Worm (Caenorhabditis elegans) whole organism, L1 larva: ENCODE measurements around the gene srpa-68.

ENCODE experiments used
- aha-1 ChIP-seq: fragments of 150-350 bp; optimal IDR thresholded peaks from 2 replicates; lab custom pipeline; 2014; ENCODE audit warnings: missing biosample characterization, missing genetic modification characterization
- alr-1 ChIP-seq: fragments of 200-800 bp; sonication (Bioruptor generic); optimal IDR thresholded peaks from 2 replicates; lab custom pipeline; 2018; ENCODE audit warnings: borderline replicate concordance, mild to moderate bottlenecking, missing genetic modification characterization, missing compliant biosample characterization
- aly-2 ChIP-seq: fragments of 150-350 bp; optimal IDR thresholded peaks from 2 replicates; lab custom pipeline; 2014; ENCODE audit warnings: missing biosample characterization, missing genetic modification characterization
- ama-1 ChIP-seq: fragments of 150-350 bp; optimal IDR thresholded peaks from 2 replicates; lab custom pipeline; 2014
- ceh-8 ChIP-seq: fragments of 200-800 bp; sonication (Bioruptor generic); optimal IDR thresholded peaks from 2 replicates; lab custom pipeline; 2018; ENCODE audit warnings: mild to moderate bottlenecking, missing genetic modification characterization, moderate library complexity, missing compliant biosample characterization
- ceh-82 ChIP-seq, 3 experiments: fragments of 150-350 bp in 1 of 3; sonication (generic microtip) in 2 of 3; optimal IDR thresholded peaks; 2 replicates each; lab custom pipeline; 2014 to 2017; ENCODE audit warnings: missing biosample characterization in 3 of 3, missing genetic modification characterization in 3 of 3
- ceh-88 ChIP-seq: fragments of 200-800 bp; sonication (Bioruptor generic); IDR thresholded peaks from 2 replicates; pipeline ENCODE4 v1.3.6; 2022; ENCODE audit warnings: missing genetic modification characterization, missing compliant biosample characterization
- ces-1 ChIP-seq: fragments of 150-350 bp; optimal IDR thresholded peaks from 2 replicates; lab custom pipeline; 2014; ENCODE audit warnings: missing biosample characterization, missing genetic modification reagents, missing genetic modification characterization
- dsc-1 ChIP-seq: sonication (generic microtip); optimal IDR thresholded peaks from 2 replicates; lab custom pipeline; 2016; ENCODE audit warnings: mild to moderate bottlenecking, missing genetic modification characterization, missing compliant biosample characterization
- efl-1 ChIP-seq, 4 experiments: fragments of 150-350 bp; optimal IDR thresholded peaks in 3 of 4; peaks in 1 of 4; 1 replicate in 1 of 4; 2 replicates in 3 of 4; lab custom pipeline; 2014; ENCODE audit warnings: missing biosample characterization in 2 of 4, missing genetic modification characterization in 2 of 4, missing genetic modification reagents in 2 of 4
- elt-2 ChIP-seq: sonication (generic microtip); optimal IDR thresholded peaks from 2 replicates; lab custom pipeline; 2016; ENCODE audit warnings: missing genetic modification characterization, mild to moderate bottlenecking, inconsistent platforms, missing compliant biosample characterization, missing genetic modification reagents
- elt-3 ChIP-seq, 6 experiments: fragments of 150-350 bp in 1 of 6; sonication (generic microtip); optimal IDR thresholded peaks; 2 replicates each; lab custom pipeline; 2017 to 2018; ENCODE audit warnings: missing biosample characterization in 6 of 6, missing genetic modification characterization in 6 of 6, inconsistent platforms in 1 of 6
- fkh-10 ChIP-seq: sonication (generic microtip); optimal IDR thresholded peaks from 2 replicates; lab custom pipeline; 2017; ENCODE audit warnings: missing biosample characterization, missing genetic modification reagents, missing genetic modification characterization
- fos-1 ChIP-seq: fragments of 150-350 bp; optimal IDR thresholded peaks from 2 replicates; lab custom pipeline; 2014; ENCODE audit warnings: missing biosample characterization, missing genetic modification characterization
- grh-1 ChIP-seq: fragments of 200-800 bp; sonication (Bioruptor generic); IDR thresholded peaks from 2 replicates; pipeline ENCODE4 v1.3.6; 2022; ENCODE audit warnings: missing genetic modification reagents, missing genetic modification characterization, missing compliant biosample characterization
- hpl-2 ChIP-seq: fragments of 150-350 bp; optimal IDR thresholded peaks from 2 replicates; lab custom pipeline; 2014; ENCODE audit warnings: missing biosample characterization, missing genetic modification reagents, missing genetic modification characterization
- irx-1 ChIP-seq: sonication (generic microtip); optimal IDR thresholded peaks from 2 replicates; lab custom pipeline; 2016; ENCODE audit warnings: missing genetic modification characterization, missing compliant biosample characterization
- lin-13 ChIP-seq: fragments of 150-350 bp; optimal IDR thresholded peaks from 2 replicates; lab custom pipeline; 2014; ENCODE audit warnings: missing biosample characterization, missing genetic modification reagents, missing genetic modification characterization
- lin-14 ChIP-seq: fragments of 200-800 bp; sonication (Bioruptor generic); optimal IDR thresholded peaks from 2 replicates; lab custom pipeline; 2018; ENCODE audit warnings: mild to moderate bottlenecking, missing genetic modification characterization, moderate library complexity, missing compliant biosample characterization
- lin-39 ChIP-seq: fragments of 150-350 bp; optimal IDR thresholded peaks from 2 replicates; lab custom pipeline; 2014; ENCODE audit warnings: missing biosample characterization, missing genetic modification reagents, missing genetic modification characterization
- lir-3 ChIP-seq: sonication (generic microtip); optimal IDR thresholded peaks from 2 replicates; lab custom pipeline; 2016; ENCODE audit warnings: mild to moderate bottlenecking, missing genetic modification characterization, moderate library complexity, missing compliant biosample characterization; ENCODE audit not compliant: poor library complexity
- lsy-2 ChIP-seq, 2 experiments: fragments of 150-350 bp; optimal IDR thresholded peaks; 2 replicates each; lab custom pipeline; 2014; ENCODE audit warnings: missing biosample characterization in 2 of 2, missing genetic modification characterization in 2 of 2
- mdl-1 ChIP-seq, 2 experiments: fragments of 150-350 bp; optimal IDR thresholded peaks; 2 replicates each; lab custom pipeline; 2014 to 2017; ENCODE audit warnings: missing biosample characterization in 2 of 2, missing genetic modification characterization in 2 of 2, inconsistent platforms in 1 of 2
- nhr-11 ChIP-seq: fragments of 150-350 bp; optimal IDR thresholded peaks from 2 replicates; lab custom pipeline; 2014; ENCODE audit warnings: missing biosample characterization, missing genetic modification characterization
- nhr-12 ChIP-seq: sonication (generic microtip); optimal IDR thresholded peaks from 2 replicates; lab custom pipeline; 2017; ENCODE audit warnings: missing biosample characterization, missing genetic modification characterization
- nhr-20 ChIP-seq: sonication (generic microtip); optimal IDR thresholded peaks from 2 replicates; lab custom pipeline; 2016; ENCODE audit warnings: mild to moderate bottlenecking, missing genetic modification characterization, missing compliant biosample characterization
- nhr-237 ChIP-seq: fragments of 150-350 bp; optimal IDR thresholded peaks from 2 replicates; lab custom pipeline; 2014; ENCODE audit warnings: missing biosample characterization, missing genetic modification characterization
- nhr-71 ChIP-seq: sonication (generic microtip); optimal IDR thresholded peaks from 2 replicates; lab custom pipeline; 2016; ENCODE audit warnings: mild to moderate bottlenecking, missing genetic modification characterization, moderate library complexity, missing compliant biosample characterization
- nhr-76 ChIP-seq: sonication (generic microtip); optimal IDR thresholded peaks from 2 replicates; lab custom pipeline; 2017; ENCODE audit warnings: missing biosample characterization, missing genetic modification characterization
- nhr-77 ChIP-seq: fragments of 150-350 bp; optimal IDR thresholded peaks from 2 replicates; lab custom pipeline; 2014; ENCODE audit warnings: missing biosample characterization, missing genetic modification characterization
- nhr-85 ChIP-seq: sonication (generic microtip); peaks from one replicate; lab custom pipeline; 2016; ENCODE audit warnings: missing genetic modification characterization, inconsistent platforms, missing compliant biosample characterization
- nhr-90 ChIP-seq: sonication (generic microtip); optimal IDR thresholded peaks from 2 replicates; lab custom pipeline; 2016; ENCODE audit warnings: mild to moderate bottlenecking, missing genetic modification characterization, missing compliant biosample characterization; ENCODE audit not compliant: poor library complexity
- pax-3 ChIP-seq: fragments of 200-800 bp; sonication (Bioruptor generic); optimal IDR thresholded peaks from 2 replicates; lab custom pipeline; 2018; ENCODE audit warnings: mild to moderate bottlenecking, missing genetic modification characterization, moderate library complexity, missing compliant biosample characterization
- rnt-1 ChIP-seq: sonication (generic microtip); optimal IDR thresholded peaks from 2 replicates; lab custom pipeline; 2016; ENCODE audit warnings: mild to moderate bottlenecking, missing genetic modification characterization, moderate library complexity, missing compliant biosample characterization
- skn-1 ChIP-seq: fragments of 150-350 bp; optimal IDR thresholded peaks from 2 replicates; lab custom pipeline; 2014; ENCODE audit warnings: missing biosample characterization, missing genetic modification characterization
- snpc-4 ChIP-seq: fragments of 150-350 bp; optimal IDR thresholded peaks from 2 replicates; lab custom pipeline; 2014; ENCODE audit warnings: missing biosample characterization, missing genetic modification characterization
- sptf-1 ChIP-seq: fragments of 150-350 bp; optimal IDR thresholded peaks from 2 replicates; lab custom pipeline; 2014; ENCODE audit warnings: missing biosample characterization, missing genetic modification characterization
- unc-86 ChIP-seq: sonication (generic microtip); optimal IDR thresholded peaks from 2 replicates; lab custom pipeline; 2016; ENCODE audit warnings: missing genetic modification characterization, missing compliant biosample characterization
- unc-98 ChIP-seq: fragments of 200-800 bp; sonication (Bioruptor generic); IDR thresholded peaks from 2 replicates; pipeline ENCODE4 v1.3.6; 2022; ENCODE audit warnings: missing genetic modification characterization, missing compliant biosample characterization
- xbp-1 ChIP-seq: sonication (generic microtip); optimal IDR thresholded peaks from 2 replicates; lab custom pipeline; 2016; ENCODE audit warnings: missing genetic modification characterization, missing compliant biosample characterization
- ztf-4 ChIP-seq: fragments of 150-350 bp; optimal IDR thresholded peaks from 2 replicates; lab custom pipeline; 2014; ENCODE audit warnings: missing biosample characterization, missing genetic modification characterization

The srpa-68 gene

ce11 chrV:12314413-12314812 is 23.0 kb upstream of the srpa-68 start:
- TF ChIP-seq lin-13 (no peak), fkh-10 (peak; percentile 44), lsy-2 (tag; optimal IDR thresholded peaks at IDR 0.05; lab: Kevin White, UChicago) (peak in 1 of 2 experiments; percentile 33), ceh-82 (tag; optimal IDR thresholded peaks at IDR 0.05; lab: Kevin White, UChicago) (no peak), lin-14 (GFP tag; lab: Kevin White, UChicago) (peak; percentile 75)
- TF ChIP-seq, all 84 proteins: peak for 3

- TF ChIP-seq ceh-88 (GFP tag; lab: Robert Waterston, UW) (no peak), nhr-71 (tag; lab: Kevin White, UChicago) (no peak), nhr-76 (no peak), dsc-1 (tag; lab: Kevin White, UChicago) (no peak), grh-1 (GFP tag; lab: Robert Waterston, UW) (no peak), nhr-20 (tag; lab: Kevin White, UChicago) (no peak), skn-1 (tag; lab: Kevin White, UChicago) (no peak), ces-1 (GFP tag; lab: Kevin White, UChicago) (no peak)
These were observed 18.8 kb upstream of the srpa-68 start, which contains the start of gene hpo-30 for ce11 chrV:12310256-12310655. Gene hpo-30, minus strand, starts transcription at chrV:12310356.

- TF ChIP-seq aly-2 (tag; lab: Kevin White, UChicago) (peak; percentile 69), lsy-2 (tag; optimal IDR thresholded peaks at IDR 0.05; lab: Kevin White, UChicago) (peak in 1 of 2 experiments; percentile 15), alr-1 (tag; lab: Kevin White, UChicago) (no peak), nhr-12 (tag; lab: Kevin White, UChicago) (no peak), fos-1 (tag; lab: Kevin White, UChicago) (no peak), nhr-90 (tag; lab: Kevin White, UChicago) (no peak), unc-86 (no peak), xbp-1 (tag; lab: Kevin White, UChicago) (no peak), aha-1 (tag; lab: Kevin White, UChicago) (no peak)
- TF ChIP-seq, all 84 proteins: peak for 2
These were observed 15.6 kb upstream of the srpa-68 start, which contains the start of gene srg-45 for ce11 chrV:12307011-12307540. Gene srg-45, plus strand, starts transcription at chrV:12307490.

ce11 chrV:12305677-12306076 is 14.2 kb upstream of the srpa-68 start:
- TF ChIP-seq efl-1 (optimal IDR thresholded peaks at IDR 0.05; lab: Kevin White, UChicago) (no peak), efl-1 (GFP tag; optimal IDR thresholded peaks at IDR 0.05 in 1 of 2; lab: Kevin White, UChicago) (peak in 1 of 2 experiments; percentile 94), nhr-77 (tag; lab: Kevin White, UChicago) (no peak)

- TF ChIP-seq lin-39 (tag; lab: Kevin White, UChicago) (peak; percentile 16), nhr-85 (tag; lab: Kevin White, UChicago) (peak; percentile 93), aha-1 (tag; lab: Kevin White, UChicago) (no peak), lin-13 (peak; percentile 65), elt-3 (tag; optimal IDR thresholded peaks at IDR 0.05; lab: Kevin White, UChicago) (peak in 3 of 6 experiments; percentile 36 to 61 (median 37)), ama-1 (lab: Kevin White, UChicago) (peak; percentile 71), irx-1 (tag; lab: Kevin White, UChicago) (peak; percentile 73), fkh-10 (peak; percentile 56), sptf-1 (tag; lab: Kevin White, UChicago) (no peak), unc-86 (peak; percentile 77), hpl-2 (GFP tag; lab: Kevin White, UChicago) (peak; percentile 26), ztf-4 (peak; percentile 84), skn-1 (tag; lab: Kevin White, UChicago) (peak; percentile 88), lir-3 (tag; lab: Kevin White, UChicago) (peak; percentile 10), elt-2 (tag; lab: Kevin White, UChicago) (peak; percentile 76), rnt-1 (tag; lab: Kevin White, UChicago) (peak; percentile 91), aly-2 (tag; lab: Kevin White, UChicago) (peak; percentile 86), lin-14 (GFP tag; lab: Kevin White, UChicago) (peak; percentile 76), unc-98 (GFP tag; lab: Robert Waterston, UW) (peak; percentile 74), ceh-8 (GFP tag; lab: Kevin White, UChicago) (peak; percentile 60), nhr-11 (tag; lab: Kevin White, UChicago) (peak; percentile 19), snpc-4 (tag; lab: Kevin White, UChicago) (peak; percentile 57), pax-3 (tag; lab: Kevin White, UChicago) (peak; percentile 93), mdl-1 (tag; optimal IDR thresholded peaks at IDR 0.05; lab: Kevin White, UChicago) (peak in 1 of 2 experiments; percentile 72), ceh-88 (GFP tag; lab: Robert Waterston, UW) (peak; percentile 73), nhr-237 (tag; lab: Kevin White, UChicago) (peak; percentile 39), xbp-1 (tag; lab: Kevin White, UChicago) (peak; percentile 72)
These were observed 12.1 kb upstream of the srpa-68 start for ce11 chrV:12303453-12304077.
